Worm (Caenorhabditis elegans): ENCODE data around the gene H06H21.37.

- TF ChIP-seq snpc-4 (tag; optimal IDR thresholded peaks at IDR 0.05) (no peak), unc-62 (GFP tag; optimal IDR thresholded peaks at IDR 0.05) (no peak), nhr-237 (tag; optimal IDR thresholded peaks at IDR 0.05) (no peak), bed-3 (GFP tag; optimal IDR thresholded peaks at IDR 0.05) (no peak), mab-5 (tag; optimal IDR thresholded peaks at IDR 0.05) (no peak), ces-1 (GFP tag; optimal IDR thresholded peaks at IDR 0.05) (no peak), nhr-76 (tag; optimal IDR thresholded peaks at IDR 0.05) (no peak), nhr-12 (tag; optimal IDR thresholded peaks at IDR 0.05) (no peak), lsy-2 (tag; optimal IDR thresholded peaks at IDR 0.05) (no peak), unc-39 (tag; optimal IDR thresholded peaks at IDR 0.05) (no peak)
These were observed 33.8 kb downstream of the H06H21.37 start, which contains the start of gene R11E3.19 for ce11 chrIV:4776001-4776400.

Measured in whole organism, mixed stage, embryonic.